Worm (Caenorhabditis elegans) whole organism, L1 larva: ENCODE data around the gene M116.5.
A peak's percentile ranks its signal among the peaks of the same experiment; 100 is the strongest.

Experiments used
- C34B4.2 ChIP-seq: sonication (generic microtip); optimal IDR thresholded peaks from 2 replicates; lab custom pipeline; 2017; ENCODE audit warnings: mild to moderate bottlenecking, missing genetic modification characterization, missing compliant biosample characterization
- aha-1 ChIP-seq: fragments of 150-350 bp; optimal IDR thresholded peaks from 2 replicates; lab custom pipeline; 2014; ENCODE audit warnings: missing biosample characterization, missing genetic modification characterization
- alr-1 ChIP-seq: fragments of 200-800 bp; sonication (Bioruptor generic); optimal IDR thresholded peaks from 2 replicates; lab custom pipeline; 2018; ENCODE audit warnings: borderline replicate concordance, mild to moderate bottlenecking, missing genetic modification characterization, missing compliant biosample characterization
- aly-2 ChIP-seq: fragments of 150-350 bp; optimal IDR thresholded peaks from 2 replicates; lab custom pipeline; 2014; ENCODE audit warnings: missing biosample characterization, missing genetic modification characterization
- ama-1 ChIP-seq: fragments of 150-350 bp; optimal IDR thresholded peaks from 2 replicates; lab custom pipeline; 2014
- blmp-1 ChIP-seq: fragments of 150-350 bp; optimal IDR thresholded peaks from 2 replicates; lab custom pipeline; 2014; ENCODE audit warnings: missing biosample characterization, missing genetic modification characterization
- ceh-63 ChIP-seq: fragments of 200-800 bp; sonication (Bioruptor generic); optimal IDR thresholded peaks from 2 replicates; lab custom pipeline; 2018; ENCODE audit warnings: mild to moderate bottlenecking, missing genetic modification characterization, missing compliant biosample characterization
- ceh-88 ChIP-seq: fragments of 200-800 bp; sonication (Bioruptor generic); IDR thresholded peaks from 2 replicates; pipeline ENCODE4 v1.3.6; 2022; ENCODE audit warnings: missing genetic modification characterization, missing compliant biosample characterization
- dpl-1 ChIP-seq, 3 experiments: fragments of 150-350 bp in 2 of 3; sonication (generic microtip) in 1 of 3; optimal IDR thresholded peaks; 2 replicates each; lab custom pipeline; 2014 to 2017; ENCODE audit warnings: missing biosample characterization in 3 of 3, missing genetic modification characterization in 3 of 3, missing genetic modification reagents in 3 of 3
- dsc-1 ChIP-seq: sonication (generic microtip); optimal IDR thresholded peaks from 2 replicates; lab custom pipeline; 2016; ENCODE audit warnings: mild to moderate bottlenecking, missing genetic modification characterization, missing compliant biosample characterization
- efl-3 ChIP-seq: fragments of 200-800 bp; sonication (Bioruptor generic); optimal IDR thresholded peaks from 2 replicates; lab custom pipeline; 2018; ENCODE audit warnings: mild to moderate bottlenecking, missing genetic modification characterization, missing compliant biosample characterization
- egl-13 ChIP-seq: sonication (generic microtip); optimal IDR thresholded peaks from 2 replicates; lab custom pipeline; 2016; ENCODE audit warnings: missing genotype, missing genetic modification reagents, missing genetic modification characterization, missing compliant biosample characterization
- elt-2 ChIP-seq: sonication (generic microtip); optimal IDR thresholded peaks from 2 replicates; lab custom pipeline; 2016; ENCODE audit warnings: missing genetic modification characterization, mild to moderate bottlenecking, inconsistent platforms, missing compliant biosample characterization, missing genetic modification reagents
- elt-3 ChIP-seq, 6 experiments: fragments of 150-350 bp in 1 of 6; sonication (generic microtip); optimal IDR thresholded peaks; 2 replicates each; lab custom pipeline; 2017 to 2018; ENCODE audit warnings: missing biosample characterization in 6 of 6, missing genetic modification characterization in 6 of 6, inconsistent platforms in 1 of 6
- fkh-4 ChIP-seq: sonication (generic microtip); optimal IDR thresholded peaks from 2 replicates; lab custom pipeline; 2016; ENCODE audit warnings: missing compliant biosample characterization, missing genetic modification characterization, borderline replicate concordance
- fkh-8 ChIP-seq: sonication (generic microtip); optimal IDR thresholded peaks from 2 replicates; lab custom pipeline; 2016; ENCODE audit warnings: mild to moderate bottlenecking, missing genetic modification characterization, missing compliant biosample characterization
- grh-1 ChIP-seq: fragments of 200-800 bp; sonication (Bioruptor generic); IDR thresholded peaks from 2 replicates; pipeline ENCODE4 v1.3.6; 2022; ENCODE audit warnings: missing genetic modification reagents, missing genetic modification characterization, missing compliant biosample characterization
- hlh-4 ChIP-seq: sonication (generic microtip); optimal IDR thresholded peaks from 2 replicates; lab custom pipeline; 2016; ENCODE audit warnings: mild to moderate bottlenecking, missing genetic modification characterization, missing compliant biosample characterization
- hpl-2 ChIP-seq: fragments of 150-350 bp; optimal IDR thresholded peaks from 2 replicates; lab custom pipeline; 2014; ENCODE audit warnings: missing biosample characterization, missing genetic modification reagents, missing genetic modification characterization
- isw-1 ChIP-seq: fragments of 200-800 bp; sonication (Bioruptor generic); IDR thresholded peaks from 2 replicates; pipeline ENCODE4 v1.3.6; 2022; ENCODE audit warnings: missing genetic modification characterization, missing compliant biosample characterization
- jun-1 ChIP-seq: fragments of 150-350 bp; optimal IDR thresholded peaks from 2 replicates; lab custom pipeline; 2014; ENCODE audit warnings: missing biosample characterization, missing genetic modification reagents, missing genetic modification characterization
- lin-14 ChIP-seq: fragments of 200-800 bp; sonication (Bioruptor generic); optimal IDR thresholded peaks from 2 replicates; lab custom pipeline; 2018; ENCODE audit warnings: mild to moderate bottlenecking, missing genetic modification characterization, moderate library complexity, missing compliant biosample characterization
- mef-2 ChIP-seq: fragments of 150-350 bp; optimal IDR thresholded peaks from 2 replicates; lab custom pipeline; 2014; ENCODE audit warnings: missing biosample characterization, missing genetic modification characterization
- nhr-11 ChIP-seq: fragments of 150-350 bp; optimal IDR thresholded peaks from 2 replicates; lab custom pipeline; 2014; ENCODE audit warnings: missing biosample characterization, missing genetic modification characterization
- nhr-19 ChIP-seq: fragments of 200-800 bp; sonication (Bioruptor generic); conservative IDR thresholded peaks from 2 replicates; pipeline ENCODE4 v1.3.6; 2022; ENCODE audit warnings: missing genetic modification characterization, missing compliant biosample characterization
- nhr-20 ChIP-seq: sonication (generic microtip); optimal IDR thresholded peaks from 2 replicates; lab custom pipeline; 2016; ENCODE audit warnings: mild to moderate bottlenecking, missing genetic modification characterization, missing compliant biosample characterization
- nhr-237 ChIP-seq: fragments of 150-350 bp; optimal IDR thresholded peaks from 2 replicates; lab custom pipeline; 2014; ENCODE audit warnings: missing biosample characterization, missing genetic modification characterization
- nhr-47 ChIP-seq: sonication (generic microtip); optimal IDR thresholded peaks from 2 replicates; lab custom pipeline; 2016; ENCODE audit warnings: mild to moderate bottlenecking, missing genetic modification characterization, moderate library complexity, missing compliant biosample characterization
- nhr-71 ChIP-seq: sonication (generic microtip); optimal IDR thresholded peaks from 2 replicates; lab custom pipeline; 2016; ENCODE audit warnings: mild to moderate bottlenecking, missing genetic modification characterization, moderate library complexity, missing compliant biosample characterization
- nhr-77 ChIP-seq: fragments of 150-350 bp; optimal IDR thresholded peaks from 2 replicates; lab custom pipeline; 2014; ENCODE audit warnings: missing biosample characterization, missing genetic modification characterization
- nhr-85 ChIP-seq: sonication (generic microtip); peaks from one replicate; lab custom pipeline; 2016; ENCODE audit warnings: missing genetic modification characterization, inconsistent platforms, missing compliant biosample characterization
- pax-3 ChIP-seq: fragments of 200-800 bp; sonication (Bioruptor generic); optimal IDR thresholded peaks from 2 replicates; lab custom pipeline; 2018; ENCODE audit warnings: mild to moderate bottlenecking, missing genetic modification characterization, moderate library complexity, missing compliant biosample characterization
- pqm-1 ChIP-seq: sonication (generic microtip); optimal IDR thresholded peaks from 3 replicates; lab custom pipeline; 2017; ENCODE audit warnings: missing biosample characterization, missing genetic modification characterization
- rnt-1 ChIP-seq: sonication (generic microtip); optimal IDR thresholded peaks from 2 replicates; lab custom pipeline; 2016; ENCODE audit warnings: mild to moderate bottlenecking, missing genetic modification characterization, moderate library complexity, missing compliant biosample characterization
- skn-1 ChIP-seq: fragments of 150-350 bp; optimal IDR thresholded peaks from 2 replicates; lab custom pipeline; 2014; ENCODE audit warnings: missing biosample characterization, missing genetic modification characterization
- sox-4 ChIP-seq: sonication (generic microtip); optimal IDR thresholded peaks from 2 replicates; lab custom pipeline; 2016; ENCODE audit warnings: missing genetic modification characterization, missing compliant biosample characterization
- sup-37 ChIP-seq: fragments of 200-800 bp; sonication (Bioruptor generic); optimal IDR thresholded peaks from 2 replicates; lab custom pipeline; 2018; ENCODE audit warnings: mild to moderate bottlenecking, missing genetic modification characterization, missing compliant biosample characterization
- tlp-1 ChIP-seq: fragments of 150-350 bp; optimal IDR thresholded peaks from 2 replicates; lab custom pipeline; 2014; ENCODE audit warnings: missing biosample characterization, missing genetic modification characterization
- unc-130 ChIP-seq: fragments of 150-350 bp; optimal IDR thresholded peaks from 2 replicates; lab custom pipeline; 2017; ENCODE audit warnings: missing biosample characterization, missing genetic modification characterization, inconsistent platforms
- unc-98 ChIP-seq: fragments of 200-800 bp; sonication (Bioruptor generic); IDR thresholded peaks from 2 replicates; pipeline ENCODE4 v1.3.6; 2022; ENCODE audit warnings: missing genetic modification characterization, missing compliant biosample characterization
- zip-4 ChIP-seq: fragments of 200-800 bp; sonication (Bioruptor generic); optimal IDR thresholded peaks from 2 replicates; lab custom pipeline; 2018; ENCODE audit warnings: mild to moderate bottlenecking, missing genetic modification characterization, moderate library complexity, missing compliant biosample characterization
- ztf-4 ChIP-seq: fragments of 150-350 bp; optimal IDR thresholded peaks from 2 replicates; lab custom pipeline; 2014; ENCODE audit warnings: missing biosample characterization, missing genetic modification characterization

M116.5 gene

ce11 chrIV:8432709-8433108 lies 11.8 kb upstream of the M116.5 start, which contains the start of the genes T26A8.4 and pdtf-1 (continued):
- TF ChIP-seq skn-1 (tag; lab: Kevin White, UChicago) (peak; percentile 97), sup-37 (GFP tag; lab: Kevin White, UChicago) (no peak), pqm-1 (tag; lab: Kevin White, UChicago) (no peak), nhr-20 (tag; lab: Kevin White, UChicago) (peak; percentile 94), efl-3 (GFP tag; lab: Kevin White, UChicago) (no peak), C34B4.2 (tag; lab: Kevin White, UChicago) (peak; percentile 57), hpl-2 (GFP tag; lab: Kevin White, UChicago) (peak; percentile 65), jun-1 (tag; lab: Kevin White, UChicago) (peak; percentile 96), hlh-4 (tag; lab: Kevin White, UChicago) (no peak), dsc-1 (tag; lab: Kevin White, UChicago) (peak; percentile 82), sox-4 (tag; lab: Kevin White, UChicago) (peak; percentile 48), ceh-88 (GFP tag; lab: Robert Waterston, UW) (peak; percentile 82), elt-2 (tag; lab: Kevin White, UChicago) (peak; percentile 49), ceh-63 (GFP tag; lab: Kevin White, UChicago) (no peak), egl-13 (tag; lab: Kevin White, UChicago) (peak; percentile 82), dpl-1 (GFP tag; optimal IDR thresholded peaks at IDR 0.05; lab: Kevin White, UChicago) (peak; percentile 81 to 84 (median 83)), nhr-237 (tag; lab: Kevin White, UChicago) (peak; percentile 80), nhr-47 (tag; lab: Kevin White, UChicago) (peak; percentile 95), blmp-1 (tag; lab: Kevin White, UChicago) (peak; percentile 87), aly-2 (tag; lab: Kevin White, UChicago) (peak; percentile 50), elt-3 (tag; optimal IDR thresholded peaks at IDR 0.05; lab: Kevin White, UChicago) (peak in 5 of 6 experiments; percentile 66 to 93 (median 85)), alr-1 (tag; lab: Kevin White, UChicago) (no peak), mef-2 (tag; lab: Kevin White, UChicago) (peak; percentile 94), unc-98 (GFP tag; lab: Robert Waterston, UW) (no peak), fkh-8 (tag; lab: Kevin White, UChicago) (peak; percentile 95), unc-130 (tag; lab: Kevin White, UChicago) (peak; percentile 88), nhr-77 (tag; lab: Kevin White, UChicago) (peak; percentile 95), tlp-1 (tag; lab: Kevin White, UChicago) (no peak), ztf-4 (tag; lab: Kevin White, UChicago) (peak; percentile 92), zip-4 (GFP tag; lab: Kevin White, UChicago) (peak; percentile 29), lin-14 (GFP tag; lab: Kevin White, UChicago) (peak; percentile 95), nhr-71 (tag; lab: Kevin White, UChicago) (peak; percentile 97), pax-3 (tag; lab: Kevin White, UChicago) (peak; percentile 82), fkh-4 (tag; lab: Kevin White, UChicago) (peak; percentile 16), grh-1 (GFP tag; lab: Robert Waterston, UW) (peak; percentile 93), nhr-19 (GFP tag; lab: Robert Waterston, UW) (peak; percentile 90), aha-1 (tag; lab: Kevin White, UChicago) (peak; percentile 57), rnt-1 (tag; lab: Kevin White, UChicago) (peak; percentile 94), nhr-11 (peak; percentile 84), isw-1 (GFP tag; lab: Robert Waterston, UW) (peak; percentile 91), ama-1 (peak; percentile 94), nhr-85 (tag; lab: Kevin White, UChicago) (peak; percentile 95)
